Fruit fly (Drosophila melanogaster) whole organism, embryonic: Measurements from ENCODE around the gene CG14625.

Experiments
- ATbp ChIP-seq: fragments of 200-800 bp; sonication (Bioruptor generic); optimal IDR thresholded peaks from 2 replicates; lab custom pipeline; 2017; ENCODE audit warnings: missing biosample characterization, mild to moderate bottlenecking, missing genetic modification characterization, missing genetic modification reagents
- Atf3 ChIP-seq: fragments of 200-800 bp; sonication (Bioruptor generic); optimal IDR thresholded peaks from 3 replicates; lab custom pipeline; 2016; ENCODE audit warnings: missing biosample characterization, missing genetic modification characterization
- BEAF-32 ChIP-seq: fragments of 200-800 bp; sonication (Bioruptor generic); optimal IDR thresholded peaks from 3 replicates; lab custom pipeline; 2017; ENCODE audit warnings: missing biosample characterization, missing genetic modification characterization, mild to moderate bottlenecking, moderate library complexity, missing genetic modification reagents
- Bdp1 ChIP-seq: fragments of 200-800 bp; sonication (Bioruptor generic); optimal IDR thresholded peaks from 3 replicates; lab custom pipeline; 2016; ENCODE audit warnings: missing biosample characterization, missing genetic modification characterization
- CG10543 ChIP-seq: fragments of 200-800 bp; sonication (Bioruptor generic); optimal IDR thresholded peaks from 3 replicates; lab custom pipeline; 2017; ENCODE audit warnings: missing biosample characterization, mild to moderate bottlenecking, missing genetic modification characterization, moderate library complexity
- CG13624 ChIP-seq: fragments of 200-800 bp; sonication (Bioruptor generic); optimal IDR thresholded peaks from 2 replicates; lab custom pipeline; 2016; ENCODE audit warnings: missing biosample characterization, missing genetic modification characterization
- CG14710 ChIP-seq: fragments of 200-800 bp; sonication (Bioruptor generic); optimal IDR thresholded peaks from 3 replicates; lab custom pipeline; 2019; ENCODE audit warnings: missing biosample characterization, mild to moderate bottlenecking, missing genetic modification characterization, moderate library complexity
- CG14860 ChIP-seq: fragments of 200-800 bp; sonication (Bioruptor generic); IDR thresholded peaks from 3 replicates; pipeline ENCODE4 v1.3.6; 2022; ENCODE audit warnings: missing biosample characterization, missing genetic modification characterization; ENCODE audit not compliant: partially characterized antibody
- CG1647 ChIP-seq: fragments of 200-800 bp; sonication (Bioruptor generic); optimal IDR thresholded peaks from 3 replicates; lab custom pipeline; 2016; ENCODE audit warnings: missing biosample characterization, missing genetic modification characterization
- CG16779 ChIP-seq: fragments of 200-800 bp; sonication (Bioruptor generic); IDR thresholded peaks from 2 replicates; pipeline ENCODE4 v1.3.6; 2022; ENCODE audit warnings: missing biosample characterization, missing genetic modification characterization
- CG17361 ChIP-seq: fragments of 200-800 bp; sonication (Bioruptor generic); IDR thresholded peaks from 3 replicates; pipeline ENCODE4 v1.3.6; 2022; ENCODE audit warnings: missing biosample characterization, missing genetic modification characterization
- CG17385 ChIP-seq: fragments of 200-800 bp; sonication (Bioruptor generic); optimal IDR thresholded peaks from 3 replicates; lab custom pipeline; 2018; ENCODE audit warnings: missing biosample characterization, mild to moderate bottlenecking, missing genetic modification characterization
- CG17568 ChIP-seq: fragments of 200-800 bp; sonication (Bioruptor generic); optimal IDR thresholded peaks from 2 replicates; lab custom pipeline; 2018; ENCODE audit warnings: missing biosample characterization, mild to moderate bottlenecking, missing genetic modification characterization, moderate library complexity
- CG17829 ChIP-seq: fragments of 200-800 bp; optimal IDR thresholded peaks from 2 replicates; lab custom pipeline; 2019; ENCODE audit warnings: missing biosample characterization, mild to moderate bottlenecking, missing genetic modification characterization, moderate library complexity
- CG2120 ChIP-seq: fragments of 200-800 bp; sonication (Bioruptor generic); optimal IDR thresholded peaks from 3 replicates; lab custom pipeline; 2016; ENCODE audit warnings: missing biosample characterization, missing genetic modification characterization
- CG2129 ChIP-seq: fragments of 200-800 bp; sonication (Bioruptor generic); IDR thresholded peaks from 2 replicates; pipeline ENCODE4 v1.3.6; 2022; ENCODE audit warnings: missing biosample characterization, missing genetic modification characterization; ENCODE audit not compliant: partially characterized antibody
- CG2199 ChIP-seq: fragments of 200-800 bp; sonication (Bioruptor generic); IDR thresholded peaks from 3 replicates; pipeline ENCODE4 v1.3.6; 2022; ENCODE audit warnings: missing biosample characterization, missing genetic modification characterization
- CG3065 ChIP-seq: fragments of 200-800 bp; sonication (Bioruptor generic); optimal IDR thresholded peaks from 2 replicates; lab custom pipeline; 2016; ENCODE audit warnings: missing biosample characterization, missing genetic modification characterization
- CG32767 ChIP-seq: fragments of 200-800 bp; sonication (Bioruptor generic); IDR thresholded peaks from 2 replicates; pipeline ENCODE4 v1.3.6; 2022; ENCODE audit warnings: missing biosample characterization, missing genetic modification characterization
- CG3281 ChIP-seq: fragments of 200-800 bp; sonication (Bioruptor generic); optimal IDR thresholded peaks from 3 replicates; lab custom pipeline; 2017; ENCODE audit warnings: missing biosample characterization, mild to moderate bottlenecking, missing genetic modification characterization
- CTCF ChIP-seq: fragments of 200-800 bp; sonication (Bioruptor generic); optimal IDR thresholded peaks from 2 replicates; lab custom pipeline; 2017; ENCODE audit warnings: missing biosample characterization, mild to moderate bottlenecking, missing genetic modification characterization, moderate library complexity
- Dll ChIP-seq: fragments of 200-800 bp; sonication (Bioruptor generic); IDR thresholded peaks from 4 replicates; pipeline ENCODE4 v1.3.6; 2022; ENCODE audit warnings: missing biosample characterization, missing genetic modification characterization; ENCODE audit not compliant: partially characterized antibody
- Dref ChIP-seq: fragments of 200-800 bp; sonication (Bioruptor generic); IDR thresholded peaks from 2 replicates; pipeline ENCODE4 v1.3.6; 2022; ENCODE audit warnings: missing biosample characterization, missing genetic modification characterization
- E2f2 ChIP-seq: fragments of 200-800 bp; sonication (Bioruptor generic); IDR thresholded peaks from 2 replicates; pipeline ENCODE4 v1.3.6; 2022; ENCODE audit warnings: missing biosample characterization, missing genetic modification characterization
- ERR ChIP-seq: fragments of 200-800 bp; sonication (Bioruptor generic); optimal IDR thresholded peaks from 2 replicates; lab custom pipeline; 2016; ENCODE audit warnings: missing biosample characterization, missing genetic modification characterization
- HLH4C ChIP-seq: fragments of 200-800 bp; sonication (Bioruptor generic); IDR thresholded peaks from 3 replicates; pipeline ENCODE4 v1.3.6; 2022; ENCODE audit warnings: missing biosample characterization, missing genetic modification characterization; ENCODE audit not compliant: partially characterized antibody
- Hmx ChIP-seq: fragments of 200-800 bp; sonication (Bioruptor generic); optimal IDR thresholded peaks from 2 replicates; lab custom pipeline; 2016; ENCODE audit warnings: missing biosample characterization, missing genetic modification characterization
- Hsf ChIP-seq: fragments of 200-800 bp; sonication (Bioruptor generic); optimal IDR thresholded peaks from 3 replicates; lab custom pipeline; 2016; ENCODE audit warnings: missing biosample characterization, missing genetic modification characterization
- Myb ChIP-seq: fragments of 200-800 bp; sonication (Bioruptor generic); optimal IDR thresholded peaks from 2 replicates; lab custom pipeline; 2016; ENCODE audit warnings: missing biosample characterization, missing genetic modification characterization
- Rfx ChIP-seq: fragments of 200-800 bp; sonication (Bioruptor generic); IDR thresholded peaks from 2 replicates; pipeline ENCODE4 v1.3.6; 2022; ENCODE audit warnings: missing biosample characterization, missing genetic modification characterization
- Sry-δ ChIP-seq: fragments of 200-800 bp; sonication (Bioruptor generic); optimal IDR thresholded peaks from 2 replicates; lab custom pipeline; 2016; ENCODE audit warnings: missing biosample characterization, missing genetic modification characterization
- amos ChIP-seq: fragments of 200-800 bp; sonication (Bioruptor generic); IDR thresholded peaks from 2 replicates; pipeline ENCODE4 v1.3.6; 2022; ENCODE audit warnings: missing biosample characterization, missing genetic modification characterization; ENCODE audit not compliant: partially characterized antibody
- ato ChIP-seq: fragments of 200-800 bp; sonication (Bioruptor generic); IDR thresholded peaks from 2 replicates; pipeline ENCODE4 v1.3.6; 2022; ENCODE audit warnings: missing biosample characterization, missing genetic modification characterization; ENCODE audit not compliant: partially characterized antibody
- chif ChIP-seq, 2 experiments: fragments of 200-800 bp; sonication (Bioruptor generic); optimal IDR thresholded peaks; 3 replicates each; lab custom pipeline; 2016; ENCODE audit warnings: missing biosample characterization in 2 of 2, missing genetic modification characterization in 2 of 2
- chn ChIP-seq: fragments of 200-800 bp; sonication (Bioruptor generic); optimal IDR thresholded peaks from 2 replicates; lab custom pipeline; 2016; ENCODE audit warnings: missing biosample characterization, missing genetic modification characterization
- corto ChIP-seq: fragments of 200-800 bp; sonication (Bioruptor generic); optimal IDR thresholded peaks from 2 replicates; lab custom pipeline; 2016; ENCODE audit warnings: missing biosample characterization, mild to moderate bottlenecking, missing genetic modification characterization, moderate library complexity
- croc ChIP-seq: fragments of 200-800 bp; sonication (Bioruptor generic); conservative IDR thresholded peaks from 3 replicates; pipeline ENCODE4 v1.3.6; 2022; ENCODE audit warnings: missing biosample characterization, missing genetic modification characterization
- ftz-f1 ChIP-seq: fragments of 200-800 bp; sonication (Bioruptor generic); optimal IDR thresholded peaks from 2 replicates; lab custom pipeline; 2016; ENCODE audit warnings: missing biosample characterization, missing genetic modification characterization
- hth ChIP-seq: fragments of >200 bp; optimal IDR thresholded peaks from 2 replicates; lab custom pipeline; 2017; ENCODE audit warnings: inconsistent platforms
- insv ChIP-seq, 2 experiments: fragments of 200-800 bp; sonication (Bioruptor generic); optimal IDR thresholded peaks; 3 replicates each; lab custom pipeline; 2016 to 2018; ENCODE audit warnings: missing biosample characterization in 2 of 2, missing genetic modification characterization in 2 of 2
- inv ChIP-seq: fragments of 200-800 bp; sonication (Bioruptor generic); IDR thresholded peaks from 2 replicates; pipeline ENCODE4 v1.3.6; 2022; ENCODE audit warnings: missing biosample characterization, missing genetic modification characterization; ENCODE audit not compliant: partially characterized antibody
- nerfin-2 ChIP-seq: fragments of 200-800 bp; sonication (Bioruptor generic); IDR thresholded peaks from 2 replicates; pipeline ENCODE4 v1.3.6; 2022; ENCODE audit warnings: missing biosample characterization, missing genetic modification characterization; ENCODE audit not compliant: partially characterized antibody
- nmo ChIP-seq: fragments of 200-800 bp; sonication (Bioruptor generic); optimal IDR thresholded peaks from 2 replicates; lab custom pipeline; 2018; ENCODE audit warnings: missing biosample characterization, mild to moderate bottlenecking, missing genetic modification characterization, moderate library complexity
- onecut ChIP-seq: fragments of 200-800 bp; sonication (Bioruptor generic); IDR thresholded peaks from 2 replicates; pipeline ENCODE4 v1.3.6; 2022; ENCODE audit warnings: missing biosample characterization, missing genetic modification characterization
- phol ChIP-seq: fragments of 200-800 bp; sonication (Bioruptor generic); optimal IDR thresholded peaks from 3 replicates; lab custom pipeline; 2018; ENCODE audit warnings: missing biosample characterization, mild to moderate bottlenecking, missing genetic modification characterization, moderate library complexity
- pnt ChIP-seq: fragments of 200-800 bp; sonication (Bioruptor generic); optimal IDR thresholded peaks from 3 replicates; lab custom pipeline; 2016; ENCODE audit warnings: missing biosample characterization, missing genetic modification characterization
- sisA ChIP-seq: fragments of 200-800 bp; sonication (Bioruptor generic); IDR thresholded peaks from 2 replicates; pipeline ENCODE4 v1.3.6; 2022; ENCODE audit warnings: missing biosample characterization, missing genetic modification characterization
- tin ChIP-seq: fragments of 200-800 bp; sonication (Bioruptor generic); optimal IDR thresholded peaks from 3 replicates; lab custom pipeline; 2016; ENCODE audit warnings: missing biosample characterization, missing genetic modification characterization
- tna ChIP-seq: fragments of 200-800 bp; sonication (Bioruptor generic); IDR thresholded peaks from 2 replicates; pipeline ENCODE4 v1.3.6; 2022; ENCODE audit warnings: missing biosample characterization, missing genetic modification characterization; ENCODE audit not compliant: partially characterized antibody
- tx ChIP-seq: fragments of 200-800 bp; sonication (Bioruptor generic); optimal IDR thresholded peaks from 2 replicates; lab custom pipeline; 2016; ENCODE audit warnings: missing biosample characterization, missing genetic modification characterization
- zfh2 ChIP-seq: fragments of 200-800 bp; sonication (Bioruptor generic); optimal IDR thresholded peaks from 2 replicates; lab custom pipeline; 2016; ENCODE audit warnings: missing biosample characterization, missing genetic modification characterization

Gene CG14625

DNA sequence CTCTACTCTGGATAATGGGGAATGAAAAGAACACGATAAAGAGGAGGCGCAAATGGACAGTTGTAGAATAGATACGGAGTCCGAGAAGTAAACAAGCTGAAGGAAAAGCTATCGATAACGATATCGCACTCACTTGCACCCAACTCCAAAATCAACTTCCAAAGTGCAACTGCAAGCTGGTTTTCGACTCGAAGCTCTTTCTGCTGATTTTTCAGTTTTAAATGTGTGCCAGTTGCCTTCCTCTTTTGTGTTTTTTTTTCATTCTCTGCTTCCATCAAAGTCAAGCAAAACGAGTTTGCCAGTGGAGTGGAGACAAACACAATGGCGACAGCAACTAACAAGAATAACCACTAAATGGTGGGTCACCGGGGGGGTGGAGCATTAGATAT, 36.3 kb downstream of the CG14625 start (continued):
- TF ChIP-seq CG2199 (GFP tag; lab: Robert Waterston, UW) (no peak), CG17361 (no peak; the same call in 2 of the 3 replicates), CG16779 (GFP tag; lab: Robert Waterston, UW) (no peak), CG17568 (no peak), CG3065 (no peak), corto (GFP tag; lab: Kevin White, UChicago) (no peak), sisA (GFP tag; lab: Robert Waterston, UW) (no peak), Hmx (no peak), amos (GFP tag; lab: Robert Waterston, UW) (no peak), tna (no peak), E2f2 (GFP tag; lab: Robert Waterston, UW) (0 out of 2 replicates have a peak, but pooled peaks have one; percentile 1), croc (GFP tag; lab: Robert Waterston, UW) (no peak)

DNA sequence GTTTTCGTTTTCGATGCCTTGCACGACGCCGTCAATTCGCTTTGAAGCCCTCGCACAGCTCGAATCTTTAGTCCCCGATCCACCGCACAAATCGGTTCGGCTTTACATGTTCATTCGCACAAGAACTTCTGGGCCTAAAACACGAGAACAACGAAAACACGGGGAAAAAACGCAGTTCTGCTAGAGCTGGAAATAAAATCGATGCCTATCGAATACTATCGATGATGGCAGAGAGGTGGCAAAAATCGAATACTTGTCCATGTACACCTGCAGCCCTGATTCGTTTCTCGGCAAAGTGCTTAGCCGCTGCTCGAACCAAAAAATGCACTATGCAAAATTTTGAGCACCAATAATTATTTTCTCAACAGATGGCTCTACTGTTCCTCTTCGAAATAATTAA, 37.1 kb downstream of the CG14625 start, which contains the start of gene CG3638:
Gene CG3638 (minus strand): TSS at position 210 of the 400 bp plus-strand sequence.
- peak; percentile 94 for TF ChIP-seq CTCF (GFP tag; lab: Kevin White, UChicago)
- peak; percentile 70 for TF ChIP-seq Myb (GFP tag; lab: Kevin White, UChicago)
- peak; percentile 37 for TF ChIP-seq CG2120 (GFP tag; lab: Kevin White, UChicago)
- TF ChIP-seq CG2129 (GFP tag; lab: Robert Waterston, UW) = peak; percentile 25; the same call in 1 of the 2 replicates
- TF ChIP-seq Sry-δ = peak; percentile 97
- peak; percentile 61; the same call in 1 of the 2 replicates for TF ChIP-seq inv (GFP tag; lab: Robert Waterston, UW)
- TF ChIP-seq Dll (GFP tag; lab: Robert Waterston, UW) = peak; percentile 78
- peak; percentile 34 for TF ChIP-seq Bdp1 (GFP tag; lab: Kevin White, UChicago)
- no peak for TF ChIP-seq CG17385 (GFP tag; lab: Kevin White, UChicago)
- no peak for TF ChIP-seq hth (lab: Kevin White, UChicago)
- TF ChIP-seq insv (GFP tag; optimal IDR thresholded peaks at IDR 0.05; lab: Kevin White, UChicago) = peak in 1 of 2 experiments; percentile 39
- TF ChIP-seq phol (tag; lab: Kevin White, UChicago) = peak; percentile 70
- peak; percentile 68 for TF ChIP-seq CG13624 (GFP tag; lab: Kevin White, UChicago)
- TF ChIP-seq ATbp (GFP tag; lab: Kevin White, UChicago) = no peak
- TF ChIP-seq Dref (GFP tag; lab: Robert Waterston, UW) = peak; percentile 96
- TF ChIP-seq HLH4C (GFP tag; lab: Robert Waterston, UW) = peak; percentile 71
- no peak for TF ChIP-seq CG1647 (GFP tag; lab: Kevin White, UChicago)
- TF ChIP-seq Hsf = peak; percentile 27
- TF ChIP-seq Atf3 (GFP tag; lab: Kevin White, UChicago) = peak; percentile 60
- TF ChIP-seq ato = peak; percentile 62
- peak; percentile 73 for TF ChIP-seq onecut (GFP tag; lab: Robert Waterston, UW)
- TF ChIP-seq CG32767 (GFP tag; lab: Robert Waterston, UW) = no peak
- TF ChIP-seq CG3281 (GFP tag; lab: Kevin White, UChicago) = no peak
- peak; percentile 63 for TF ChIP-seq CG14710
- TF ChIP-seq CG14860 = peak; percentile 51
- TF ChIP-seq ftz-f1 (GFP tag; lab: Kevin White, UChicago) = peak; percentile 7
- TF ChIP-seq CG10543 (GFP tag; lab: Kevin White, UChicago) = no peak
- TF ChIP-seq tin = peak; percentile 9
- peak; percentile 50 for TF ChIP-seq nmo
- peak; percentile 65 for TF ChIP-seq Rfx (GFP tag; lab: Robert Waterston, UW)
- TF ChIP-seq chif (GFP tag; optimal IDR thresholded peaks at IDR 0.05; lab: Kevin White, UChicago) = peak in 1 of 2 experiments; percentile 21
- peak; percentile 2 for TF ChIP-seq zfh2 (GFP tag; lab: Kevin White, UChicago)
- peak; percentile 89 for TF ChIP-seq BEAF-32 (GFP tag; lab: Kevin White, UChicago)
- peak; percentile 38 for TF ChIP-seq chn (GFP tag; lab: Kevin White, UChicago)
- no peak for TF ChIP-seq pnt
- peak; percentile 60 for TF ChIP-seq CG17829 (tag; lab: Kevin White, UChicago)
- peak; percentile 13; the same call in 1 of the 2 replicates for TF ChIP-seq nerfin-2 (GFP tag; lab: Robert Waterston, UW)
- TF ChIP-seq ERR (GFP tag; lab: Kevin White, UChicago) = peak; percentile 20
- peak; percentile 40 for TF ChIP-seq tx (GFP tag; lab: Kevin White, UChicago)
